Fruit fly (Drosophila melanogaster) whole organism, embryonic: ENCODE data around the gene Pex11c.

Experiments used
- CG34376 ChIP-seq: fragments of 200-800 bp; sonication (Bioruptor generic); optimal IDR thresholded peaks from 2 replicates; lab custom pipeline; 2018; ENCODE audit warnings: missing biosample characterization, mild to moderate bottlenecking, missing genetic modification characterization
- CG4617 ChIP-seq: fragments of 200-800 bp; sonication (Bioruptor generic); optimal IDR thresholded peaks from 3 replicates; lab custom pipeline; 2016; ENCODE audit warnings: missing biosample characterization, missing genetic modification characterization, borderline replicate concordance
- Hr78 ChIP-seq, 2 experiments: fragments of 200-800 bp in 1 of 2; fragments of >200 bp in 1 of 2; sonication (Bioruptor generic) in 1 of 2; optimal IDR thresholded peaks; 2 replicates each; lab custom pipeline; 2017 to 2019; ENCODE audit warnings: missing biosample characterization in 2 of 2, missing genetic modification characterization in 2 of 2, mild to moderate bottlenecking in 1 of 2, moderate library complexity in 1 of 2
- crc ChIP-seq: fragments of 200-800 bp; sonication (Bioruptor generic); optimal IDR thresholded peaks from 2 replicates; lab custom pipeline; 2016; ENCODE audit warnings: missing biosample characterization, missing genetic modification characterization

- TF ChIP-seq Hr78 (GFP tag; optimal IDR thresholded peaks at IDR 0.05; lab: Kevin White, UChicago) (no peak), CG4617 (GFP tag; lab: Kevin White, UChicago) (no peak), crc (no peak), CG34376 (GFP tag; lab: Kevin White, UChicago) (no peak)
Measured at dm6 chr3R:23260569-23260968, 2.4 kb downstream of the Pex11c start.
